Worm (Caenorhabditis elegans): ENCODE measurements around the gene C03H5.7.

ce11 chrII:371549-371948 is 8.5 kb upstream of the C03H5.7 start:
- TF ChIP-seq pag-3 (tag; optimal IDR thresholded peaks at IDR 0.05; ENCODE audit: borderline replicate concordance) (no peak), odd-2 (tag; optimal IDR thresholded peaks at IDR 0.05) (no peak), pha-4 (tag; optimal IDR thresholded peaks at IDR 0.05) (no peak), nhr-11 (tag; optimal IDR thresholded peaks at IDR 0.05) (no peak), ceh-48 (tag; optimal IDR thresholded peaks at IDR 0.05) (no peak)
